Fruit fly (Drosophila melanogaster) whole organism, embryonic: ENCODE measurements around the gene CG42449.

Experiments used
- Asciz ChIP-seq: fragments of 200-800 bp; sonication (Bioruptor generic); optimal IDR thresholded peaks from 2 replicates; lab custom pipeline; 2017; ENCODE audit warnings: missing biosample characterization, mild to moderate bottlenecking, missing genetic modification characterization, missing genetic modification reagents
- Atf-2 ChIP-seq: fragments of 200-800 bp; sonication (Bioruptor generic); optimal IDR thresholded peaks from 2 replicates; lab custom pipeline; 2016; ENCODE audit warnings: missing biosample characterization, missing genetic modification characterization
- Bdp1 ChIP-seq: fragments of 200-800 bp; sonication (Bioruptor generic); optimal IDR thresholded peaks from 3 replicates; lab custom pipeline; 2016; ENCODE audit warnings: missing biosample characterization, missing genetic modification characterization
- CG10147 ChIP-seq: fragments of 200-800 bp; sonication (Bioruptor generic); optimal IDR thresholded peaks from 2 replicates; lab custom pipeline; 2019; ENCODE audit warnings: missing biosample characterization, mild to moderate bottlenecking, missing genetic modification characterization, moderate library complexity
- CG10431 ChIP-seq: fragments of 200-800 bp; sonication (Bioruptor generic); optimal IDR thresholded peaks from 3 replicates; lab custom pipeline; 2018; ENCODE audit warnings: missing biosample characterization, mild to moderate bottlenecking, missing genetic modification characterization
- CG10543 ChIP-seq: fragments of 200-800 bp; sonication (Bioruptor generic); optimal IDR thresholded peaks from 3 replicates; lab custom pipeline; 2017; ENCODE audit warnings: missing biosample characterization, mild to moderate bottlenecking, missing genetic modification characterization, moderate library complexity
- CG10654 ChIP-seq: fragments of 200-800 bp; sonication (Bioruptor generic); optimal IDR thresholded peaks from 2 replicates; lab custom pipeline; 2016; ENCODE audit warnings: missing biosample characterization, missing genetic modification characterization
- CG11696 ChIP-seq: fragments of 200-800 bp; sonication (Bioruptor generic); IDR thresholded peaks from 2 replicates; pipeline ENCODE4 v1.3.6; 2022; ENCODE audit warnings: missing biosample characterization, missing genetic modification characterization
- CG13123 ChIP-seq: fragments of 200-800 bp; sonication (Bioruptor generic); optimal IDR thresholded peaks from 2 replicates; lab custom pipeline; 2016; ENCODE audit warnings: missing biosample characterization, missing genetic modification characterization
- CG1792 ChIP-seq: fragments of 200-800 bp; sonication (Bioruptor generic); optimal IDR thresholded peaks from 2 replicates; lab custom pipeline; 2016; ENCODE audit warnings: missing biosample characterization, missing genetic modification characterization
- CG2202 ChIP-seq: fragments of 200-800 bp; sonication (Bioruptor generic); optimal IDR thresholded peaks from 2 replicates; lab custom pipeline; 2018; ENCODE audit warnings: missing biosample characterization, mild to moderate bottlenecking, missing genetic modification characterization
- CG2875 ChIP-seq: fragments of 200-800 bp; sonication (Bioruptor generic); optimal IDR thresholded peaks from 2 replicates; lab custom pipeline; 2017; ENCODE audit warnings: missing biosample characterization, mild to moderate bottlenecking, missing genetic modification characterization, missing genetic modification reagents
- CG32532 ChIP-seq: fragments of 200-800 bp; sonication (Bioruptor generic); IDR thresholded peaks from 2 replicates; pipeline ENCODE4 v1.3.6; 2022; ENCODE audit warnings: missing biosample characterization, missing genetic modification characterization
- CG8478 ChIP-seq: fragments of >200 bp; optimal IDR thresholded peaks from 2 replicates; lab custom pipeline; 2018
- CG8765 ChIP-seq: fragments of 200-800 bp; sonication (Bioruptor generic); IDR thresholded peaks from 2 replicates; pipeline ENCODE4 v1.3.6; 2022; ENCODE audit warnings: missing biosample characterization, missing genetic modification characterization
- CG9817 ChIP-seq: fragments of 200-800 bp; sonication (Bioruptor generic); optimal IDR thresholded peaks from 2 replicates; lab custom pipeline; 2018; ENCODE audit warnings: missing biosample characterization, mild to moderate bottlenecking, missing genetic modification characterization, moderate library complexity
- CG9932 ChIP-seq: fragments of 200-800 bp; sonication (Bioruptor generic); IDR thresholded peaks from 2 replicates; pipeline ENCODE4 v1.3.6; 2022; ENCODE audit warnings: missing biosample characterization, missing genetic modification characterization
- Camta ChIP-seq: fragments of 200-800 bp; sonication (Bioruptor generic); optimal IDR thresholded peaks from 2 replicates; lab custom pipeline; 2016; ENCODE audit warnings: missing biosample characterization, missing genetic modification characterization
- Chrac-16 ChIP-seq: fragments of 200-800 bp; sonication (Bioruptor generic); optimal IDR thresholded peaks from 3 replicates; lab custom pipeline; 2016; ENCODE audit warnings: missing biosample characterization, missing genetic modification characterization
- CrebB ChIP-seq: fragments of 200-800 bp; sonication (Bioruptor generic); optimal IDR thresholded peaks from 3 replicates; lab custom pipeline; 2018; ENCODE audit warnings: missing biosample characterization, mild to moderate bottlenecking, missing genetic modification characterization
- Dek ChIP-seq: fragments of 200-800 bp; sonication (Bioruptor generic); optimal IDR thresholded peaks from 3 replicates; lab custom pipeline; 2019; ENCODE audit warnings: missing biosample characterization, mild to moderate bottlenecking, missing genetic modification characterization, moderate library complexity
- Doc3 ChIP-seq: fragments of 200-800 bp; sonication (Bioruptor generic); IDR thresholded peaks from 3 replicates; pipeline ENCODE4 v1.3.6; 2022; ENCODE audit warnings: missing biosample characterization, missing genetic modification characterization; ENCODE audit not compliant: partially characterized antibody
- H15 ChIP-seq: fragments of 200-800 bp; sonication (Bioruptor generic); IDR thresholded peaks from 3 replicates; pipeline ENCODE4 v1.3.6; 2022; ENCODE audit warnings: missing biosample characterization, missing genetic modification characterization
- Hmr ChIP-seq: fragments of 200-800 bp; sonication (Bioruptor generic); optimal IDR thresholded peaks from 3 replicates; lab custom pipeline; 2017; ENCODE audit warnings: mild to moderate bottlenecking, missing biosample characterization, missing genetic modification reagents, missing genetic modification characterization
- Hr39 ChIP-seq: fragments of >200 bp; optimal IDR thresholded peaks from 2 replicates; lab custom pipeline; 2017
- Lim3 ChIP-seq: fragments of 200-800 bp; sonication (Bioruptor generic); IDR thresholded peaks from 2 replicates; pipeline ENCODE4 v1.3.6; 2022; ENCODE audit warnings: missing biosample characterization, missing genetic modification characterization
- Lpt ChIP-seq: fragments of >200 bp; optimal IDR thresholded peaks from 2 replicates; lab custom pipeline; 2018; ENCODE audit warnings: missing biosample characterization, missing genetic modification characterization
- Rx ChIP-seq: fragments of 200-800 bp; sonication (Bioruptor generic); IDR thresholded peaks from 2 replicates; pipeline ENCODE4 v1.3.6; 2022; ENCODE audit warnings: missing biosample characterization, missing genetic modification characterization
- Sin3A ChIP-seq: fragments of >200 bp; optimal IDR thresholded peaks from 2 replicates; lab custom pipeline; 2018
- Six4 ChIP-seq: fragments of 200-800 bp; sonication (Bioruptor generic); optimal IDR thresholded peaks from 2 replicates; lab custom pipeline; 2016; ENCODE audit warnings: missing biosample characterization, missing genetic modification characterization
- Spps ChIP-seq: fragments of 200-800 bp; sonication (Bioruptor generic); optimal IDR thresholded peaks from 2 replicates; lab custom pipeline; 2018; ENCODE audit warnings: missing biosample characterization, mild to moderate bottlenecking, missing genetic modification characterization
- YL-1 ChIP-seq: fragments of 200-800 bp; sonication (Bioruptor generic); optimal IDR thresholded peaks from 3 replicates; lab custom pipeline; 2017; ENCODE audit warnings: missing biosample characterization, mild to moderate bottlenecking, missing genetic modification characterization
- amos ChIP-seq: fragments of 200-800 bp; sonication (Bioruptor generic); IDR thresholded peaks from 2 replicates; pipeline ENCODE4 v1.3.6; 2022; ENCODE audit warnings: missing biosample characterization, missing genetic modification characterization; ENCODE audit not compliant: partially characterized antibody
- cato ChIP-seq: fragments of 200-800 bp; sonication (Bioruptor generic); optimal IDR thresholded peaks from 2 replicates; lab custom pipeline; 2016; ENCODE audit warnings: missing biosample characterization, missing genetic modification characterization, borderline replicate concordance
- chm ChIP-seq: fragments of 200-800 bp; sonication (Bioruptor generic); IDR thresholded peaks from 2 replicates; pipeline ENCODE4 v1.3.6; 2022; ENCODE audit warnings: missing biosample characterization, missing genetic modification characterization
- corto ChIP-seq: fragments of 200-800 bp; sonication (Bioruptor generic); optimal IDR thresholded peaks from 2 replicates; lab custom pipeline; 2016; ENCODE audit warnings: missing biosample characterization, mild to moderate bottlenecking, missing genetic modification characterization, moderate library complexity
- crol ChIP-seq: fragments of 200-800 bp; sonication (Bioruptor generic); IDR thresholded peaks from 2 replicates; pipeline ENCODE4 v1.3.6; 2022; ENCODE audit warnings: missing biosample characterization, missing genetic modification characterization
- da ChIP-seq: fragments of 200-800 bp; sonication (Bioruptor generic); optimal IDR thresholded peaks from 2 replicates; lab custom pipeline; 2016; ENCODE audit warnings: missing biosample characterization, missing genetic modification characterization
- dpn ChIP-seq, 2 experiments: fragments of 200-800 bp; sonication (Bioruptor generic); optimal IDR thresholded peaks; 3 replicates each; lab custom pipeline; 2016; ENCODE audit warnings: missing biosample characterization in 2 of 2, missing genetic modification characterization in 2 of 2
- gem ChIP-seq: fragments of 200-800 bp; sonication (Bioruptor generic); optimal IDR thresholded peaks from 2 replicates; lab custom pipeline; 2019; ENCODE audit warnings: missing biosample characterization, mild to moderate bottlenecking, missing genetic modification characterization, moderate library complexity
- grn ChIP-seq: fragments of 200-800 bp; sonication (Bioruptor generic); optimal IDR thresholded peaks from 3 replicates; lab custom pipeline; 2017; ENCODE audit warnings: missing biosample characterization, missing genetic modification characterization
- knrl ChIP-seq: fragments of 200-800 bp; sonication (Bioruptor generic); IDR thresholded peaks from 3 replicates; pipeline ENCODE4 v1.3.6; 2022; ENCODE audit warnings: missing biosample characterization, missing genetic modification characterization; ENCODE audit not compliant: partially characterized antibody
- org-1 ChIP-seq: fragments of 200-800 bp; sonication (Bioruptor generic); optimal IDR thresholded peaks from 2 replicates; lab custom pipeline; 2017; ENCODE audit warnings: missing biosample characterization, missing genetic modification characterization
- pfk ChIP-seq: fragments of 200-800 bp; sonication (Bioruptor generic); optimal IDR thresholded peaks from 2 replicates; lab custom pipeline; 2018; ENCODE audit warnings: missing biosample characterization, mild to moderate bottlenecking, missing genetic modification characterization, moderate library complexity
- phol ChIP-seq: fragments of 200-800 bp; sonication (Bioruptor generic); optimal IDR thresholded peaks from 3 replicates; lab custom pipeline; 2018; ENCODE audit warnings: missing biosample characterization, mild to moderate bottlenecking, missing genetic modification characterization, moderate library complexity
- sc ChIP-seq, 3 experiments: fragments of >200 bp in 2 of 3; fragments of 200-800 bp in 1 of 3; sonication (Bioruptor generic) in 1 of 3; optimal IDR thresholded peaks; 2 replicates in 2 of 3; 3 replicates in 1 of 3; lab custom pipeline; 2017; ENCODE audit warnings: mild to moderate bottlenecking in 1 of 3, missing biosample characterization in 1 of 3, missing genetic modification characterization in 1 of 3, missing genetic modification reagents in 1 of 3
- scrt ChIP-seq: fragments of 200-800 bp; sonication (Bioruptor generic); optimal IDR thresholded peaks from 2 replicates; lab custom pipeline; 2018; ENCODE audit warnings: missing biosample characterization, mild to moderate bottlenecking, missing genetic modification characterization, moderate library complexity
- sisA ChIP-seq: fragments of 200-800 bp; sonication (Bioruptor generic); IDR thresholded peaks from 2 replicates; pipeline ENCODE4 v1.3.6; 2022; ENCODE audit warnings: missing biosample characterization, missing genetic modification characterization
- sqz ChIP-seq: fragments of 200-800 bp; sonication (Bioruptor generic); optimal IDR thresholded peaks from 3 replicates; lab custom pipeline; 2018; ENCODE audit warnings: missing biosample characterization, mild to moderate bottlenecking, missing genetic modification characterization
- tap ChIP-seq: fragments of 200-800 bp; optimal IDR thresholded peaks from 3 replicates; lab custom pipeline; 2019; ENCODE audit warnings: missing biosample characterization, mild to moderate bottlenecking, missing genetic modification characterization, moderate library complexity
- tin ChIP-seq: fragments of 200-800 bp; sonication (Bioruptor generic); optimal IDR thresholded peaks from 3 replicates; lab custom pipeline; 2016; ENCODE audit warnings: missing biosample characterization, missing genetic modification characterization
- tll ChIP-seq, 2 experiments: fragments of 200-800 bp in 1 of 2; fragments of >200 bp in 1 of 2; sonication (Bioruptor generic) in 1 of 2; optimal IDR thresholded peaks; 2 replicates each; lab custom pipeline; 2017 to 2019; ENCODE audit warnings: missing biosample characterization in 2 of 2, missing genetic modification characterization in 2 of 2, mild to moderate bottlenecking in 1 of 2, moderate library complexity in 1 of 2
- wek ChIP-seq: fragments of 200-800 bp; sonication (Bioruptor generic); optimal IDR thresholded peaks from 3 replicates; lab custom pipeline; 2018; ENCODE audit warnings: missing biosample characterization, mild to moderate bottlenecking, missing genetic modification characterization, moderate library complexity

CG42449 gene

dm6 chrX:5678178-5678470 lies 4.9 kb upstream of the CG42449 start (continued):
- TF ChIP-seq CG32532 (GFP tag; lab: Robert Waterston, UW) (no peak), CG8765 (GFP tag; lab: Robert Waterston, UW) (no peak), wek (GFP tag; lab: Kevin White, UChicago) (no peak), CG9817 (no peak), scrt (GFP tag; lab: Kevin White, UChicago) (no peak), org-1 (no peak), Rx (no peak; the same call in 1 of the 2 replicates), Bdp1 (GFP tag; lab: Kevin White, UChicago) (no peak), Hr39 (lab: Kevin White, UChicago) (no peak), gem (tag; lab: Kevin White, UChicago) (no peak), Sin3A (lab: Kevin White, UChicago) (no peak), CG9932 (GFP tag; lab: Robert Waterston, UW) (no peak), Doc3 (no peak), knrl (GFP tag; lab: Robert Waterston, UW) (no peak), YL-1 (no peak), grn (GFP tag; lab: Kevin White, UChicago) (peak; percentile 60), tll (GFP tag; optimal IDR thresholded peaks at IDR 0.05; lab: Kevin White, UChicago) (no peak), sqz (GFP tag; lab: Kevin White, UChicago) (no peak), CG10654 (GFP tag; lab: Kevin White, UChicago) (no peak), pfk (GFP tag; lab: Kevin White, UChicago) (no peak), cato (GFP tag; lab: Kevin White, UChicago) (no peak), dpn (GFP tag; optimal IDR thresholded peaks at IDR 0.05; lab: Kevin White, UChicago) (no peak), da (GFP tag; lab: Kevin White, UChicago) (no peak), CG13123 (no peak), amos (GFP tag; lab: Robert Waterston, UW) (no peak), CG2875 (GFP tag; lab: Kevin White, UChicago) (no peak), Lpt (GFP tag; lab: Kevin White, UChicago) (no peak), Chrac-16 (no peak), tap (tag; lab: Kevin White, UChicago) (no peak), CG10147 (GFP tag; lab: Kevin White, UChicago) (no peak), CG10543 (GFP tag; lab: Kevin White, UChicago) (peak; percentile 21), Asciz (GFP tag; lab: Kevin White, UChicago) (peak; percentile 48), H15 (GFP tag; lab: Robert Waterston, UW) (no peak), tin (GFP tag; lab: Kevin White, UChicago) (no peak), CG11696 (no peak), CG2202 (tag; lab: Kevin White, UChicago) (no peak), Hmr (no peak), Spps (tag; lab: Kevin White, UChicago) (no peak), phol (no peak), Lim3 (no peak), CG10431 (GFP tag; lab: Kevin White, UChicago) (no peak), CG8478 (lab: Kevin White, UChicago) (no peak), CG1792 (GFP tag; lab: Kevin White, UChicago) (no peak), sc (optimal IDR thresholded peaks at IDR 0.05; lab: Kevin White, UChicago) (no peak), sc (GFP tag; optimal IDR thresholded peaks at IDR 0.05; lab: Kevin White, UChicago) (no peak), crol (no peak), Dek (tag; lab: Kevin White, UChicago) (no peak), Atf-2 (GFP tag; lab: Kevin White, UChicago) (no peak), sisA (GFP tag; lab: Robert Waterston, UW) (no peak), Camta (GFP tag; lab: Kevin White, UChicago) (no peak), CrebB (tag; lab: Kevin White, UChicago) (no peak), corto (GFP tag; lab: Kevin White, UChicago) (no peak), chm (GFP tag; lab: Robert Waterston, UW) (no peak), Six4 (GFP tag; lab: Kevin White, UChicago) (no peak)
